Worm (Caenorhabditis elegans) whole organism, mixed stage, embryonic: ENCODE data around the gene dhgd-1.

Experiments used
- M03D4.4 ChIP-seq: sonication (generic microtip); optimal IDR thresholded peaks from 2 replicates; lab custom pipeline; 2017; ENCODE audit warnings: mild to moderate bottlenecking, missing genetic modification characterization, missing compliant biosample characterization
- bed-3 ChIP-seq: fragments of 200-800 bp; sonication (Bioruptor generic); optimal IDR thresholded peaks from 3 replicates; lab custom pipeline; 2018; ENCODE audit warnings: mild to moderate bottlenecking, missing genetic modification characterization, moderate library complexity, missing compliant biosample characterization
- blmp-1 ChIP-seq: fragments of 150-350 bp; optimal IDR thresholded peaks from 2 replicates; lab custom pipeline; 2014; ENCODE audit warnings: missing biosample characterization, missing genetic modification characterization
- ceh-39 ChIP-seq: fragments of 150-350 bp; optimal IDR thresholded peaks from 2 replicates; lab custom pipeline; 2014; ENCODE audit warnings: missing biosample characterization, missing genetic modification characterization
- ceh-43 ChIP-seq: fragments of 200-800 bp; sonication (Bioruptor generic); optimal IDR thresholded peaks from 2 replicates; lab custom pipeline; 2018; ENCODE audit warnings: mild to moderate bottlenecking, missing genetic modification characterization, moderate library complexity, missing compliant biosample characterization
- ceh-83 ChIP-seq: fragments of 200-800 bp; sonication (Bioruptor generic); optimal IDR thresholded peaks from 2 replicates; lab custom pipeline; 2018; ENCODE audit warnings: mild to moderate bottlenecking, missing genetic modification characterization, missing compliant biosample characterization
- ces-1 ChIP-seq: fragments of 150-350 bp; optimal IDR thresholded peaks from 2 replicates; lab custom pipeline; 2014; ENCODE audit warnings: missing biosample characterization, missing genetic modification reagents, missing genetic modification characterization
- drap-1 ChIP-seq: fragments of 200-800 bp; sonication (Bioruptor generic); optimal IDR thresholded peaks from 3 replicates; lab custom pipeline; 2018; ENCODE audit warnings: mild to moderate bottlenecking, missing genetic modification characterization, missing compliant biosample characterization
- elt-1 ChIP-seq: sonication (generic microtip); optimal IDR thresholded peaks from 2 replicates; lab custom pipeline; 2017; ENCODE audit warnings: missing genetic modification characterization, mild to moderate bottlenecking, missing compliant biosample characterization, antibody characterized with exemption, moderate library complexity, borderline replicate concordance; ENCODE audit not compliant: insufficient read depth
- elt-3 ChIP-seq: fragments of 150-350 bp; optimal IDR thresholded peaks from 2 replicates; lab custom pipeline; 2014; ENCODE audit warnings: missing biosample characterization, missing genetic modification characterization
- flh-1 ChIP-seq: fragments of 200-800 bp; sonication (Bioruptor generic); optimal IDR thresholded peaks from 2 replicates; lab custom pipeline; 2018; ENCODE audit warnings: mild to moderate bottlenecking, missing genetic modification characterization, moderate library complexity, missing compliant biosample characterization
- ham-2 ChIP-seq: fragments of 200-800 bp; sonication (Bioruptor generic); optimal IDR thresholded peaks from 2 replicates; lab custom pipeline; 2018; ENCODE audit warnings: mild to moderate bottlenecking, missing genetic modification characterization, missing compliant biosample characterization
- hlh-1 ChIP-seq: fragments of 150-350 bp; optimal IDR thresholded peaks from 2 replicates; lab custom pipeline; 2014; ENCODE audit warnings: missing biosample characterization, missing genetic modification reagents, missing genetic modification characterization
- lin-13 ChIP-seq: fragments of 150-350 bp; optimal IDR thresholded peaks from 2 replicates; lab custom pipeline; 2014; ENCODE audit warnings: missing biosample characterization, missing genetic modification characterization
- lin-32 ChIP-seq: fragments of 200-800 bp; sonication (Bioruptor generic); optimal IDR thresholded peaks from 2 replicates; lab custom pipeline; 2018; ENCODE audit warnings: mild to moderate bottlenecking, missing genetic modification characterization, missing compliant biosample characterization
- lsy-2 ChIP-seq: fragments of 150-350 bp; optimal IDR thresholded peaks from 2 replicates; lab custom pipeline; 2014; ENCODE audit warnings: missing biosample characterization, missing genetic modification characterization
- mab-5 ChIP-seq: fragments of 150-350 bp; optimal IDR thresholded peaks from 2 replicates; lab custom pipeline; 2014; ENCODE audit warnings: missing biosample characterization, missing genetic modification characterization
- mep-1 ChIP-seq: fragments of 150-350 bp; optimal IDR thresholded peaks from 2 replicates; lab custom pipeline; 2017; ENCODE audit warnings: missing biosample characterization, missing genetic modification reagents, missing genetic modification characterization, inconsistent platforms
- mls-2 ChIP-seq: sonication (generic microtip); optimal IDR thresholded peaks from 2 replicates; lab custom pipeline; 2016; ENCODE audit warnings: mild to moderate bottlenecking, missing genetic modification characterization, moderate library complexity, missing compliant biosample characterization
- nhr-12 ChIP-seq: fragments of 150-350 bp; optimal IDR thresholded peaks from 2 replicates; lab custom pipeline; 2014; ENCODE audit warnings: missing biosample characterization, missing genetic modification characterization
- nhr-2 ChIP-seq: fragments of 150-350 bp; optimal IDR thresholded peaks from 2 replicates; lab custom pipeline; 2014; ENCODE audit warnings: missing biosample characterization, missing genetic modification characterization
- nhr-237 ChIP-seq: fragments of 150-350 bp; optimal IDR thresholded peaks from 2 replicates; lab custom pipeline; 2014; ENCODE audit warnings: missing biosample characterization, missing genetic modification characterization
- nhr-28 ChIP-seq: fragments of 150-350 bp; optimal IDR thresholded peaks from 2 replicates; lab custom pipeline; 2014; ENCODE audit warnings: missing biosample characterization, missing genetic modification characterization
- nhr-76 ChIP-seq: sonication (generic microtip); optimal IDR thresholded peaks from 2 replicates; lab custom pipeline; 2017; ENCODE audit warnings: missing biosample characterization, missing genetic modification characterization
- pha-4 ChIP-seq: fragments of 150-350 bp; optimal IDR thresholded peaks from 2 replicates; lab custom pipeline; 2018; ENCODE audit warnings: missing biosample characterization, missing genetic modification reagents, missing genetic modification characterization
- snpc-4 ChIP-seq: fragments of 150-350 bp; optimal IDR thresholded peaks from 2 replicates; lab custom pipeline; 2014; ENCODE audit warnings: missing biosample characterization, missing genetic modification characterization
- sptf-1 ChIP-seq: sonication (generic microtip); optimal IDR thresholded peaks from 2 replicates; lab custom pipeline; 2017; ENCODE audit warnings: mild to moderate bottlenecking, missing genetic modification characterization, moderate library complexity, missing compliant biosample characterization
- tbx-8 ChIP-seq: fragments of 200-800 bp; sonication (Bioruptor generic); optimal IDR thresholded peaks from 2 replicates; lab custom pipeline; 2018; ENCODE audit warnings: mild to moderate bottlenecking, missing genetic modification characterization, moderate library complexity, missing compliant biosample characterization
- unc-120 ChIP-seq: sonication (generic microtip); optimal IDR thresholded peaks from 2 replicates; lab custom pipeline; 2017; ENCODE audit warnings: missing genetic modification characterization, missing compliant biosample characterization; ENCODE audit not compliant: poor library complexity, severe bottlenecking
- unc-39 ChIP-seq: fragments of 150-350 bp; optimal IDR thresholded peaks from 2 replicates; lab custom pipeline; 2014; ENCODE audit warnings: missing biosample characterization, missing genetic modification characterization
- unc-62 ChIP-seq: fragments of 150-350 bp; optimal IDR thresholded peaks from 2 replicates; lab custom pipeline; 2014; ENCODE audit warnings: missing biosample characterization, missing genetic modification reagents, missing genetic modification characterization
- ztf-11 ChIP-seq: fragments of 150-350 bp; optimal IDR thresholded peaks from 2 replicates; lab custom pipeline; 2014; ENCODE audit warnings: missing biosample characterization, missing genetic modification characterization

The dhgd-1 gene

ce11 chrII:11564127-11564526, 12.2 kb upstream of the dhgd-1 start, which contains the start of gene F54D5.15:
Gene F54D5.15, minus strand, starts transcription at chrII:11564227.
- TF ChIP-seq sptf-1 (tag; lab: Kevin White, UChicago) (peak; percentile 60), unc-39 (tag; lab: Kevin White, UChicago) (no peak)

- TF ChIP-seq mep-1 (tag; lab: Kevin White, UChicago) = no peak
- no peak for TF ChIP-seq mab-5 (tag; lab: Kevin White, UChicago)
- TF ChIP-seq lin-13 (tag; lab: Kevin White, UChicago) = no peak
- TF ChIP-seq blmp-1 (tag; lab: Kevin White, UChicago) = no peak
- no peak for TF ChIP-seq flh-1 (GFP tag; lab: Kevin White, UChicago)
- no peak for TF ChIP-seq ceh-43 (GFP tag; lab: Kevin White, UChicago)
- no peak for TF ChIP-seq snpc-4 (tag; lab: Kevin White, UChicago)
- TF ChIP-seq nhr-28 (tag; lab: Kevin White, UChicago) = no peak
- no peak for TF ChIP-seq sptf-1 (tag; lab: Kevin White, UChicago)
- TF ChIP-seq nhr-237 (tag; lab: Kevin White, UChicago) = no peak
- no peak for TF ChIP-seq hlh-1
- TF ChIP-seq lin-32 = no peak
- no peak for TF ChIP-seq unc-120
- TF ChIP-seq drap-1 (GFP tag; lab: Kevin White, UChicago) = no peak
- no peak for TF ChIP-seq ceh-39 (tag; lab: Kevin White, UChicago)
- no peak for TF ChIP-seq unc-62
- TF ChIP-seq M03D4.4 (tag; lab: Kevin White, UChicago) = no peak
Observed at ce11 chrII:11556338-11556737, 4.5 kb upstream of the dhgd-1 start, which contains the start of gene F54D5.17. Gene F54D5.17, plus strand, starts transcription at chrII:11556638.

- TF ChIP-seq hlh-1 = peak; percentile 96
- no peak for TF ChIP-seq elt-3 (tag; lab: Kevin White, UChicago)
- no peak for TF ChIP-seq ceh-43 (GFP tag; lab: Kevin White, UChicago)
- no peak for TF ChIP-seq pha-4 (tag; lab: Kevin White, UChicago)
- TF ChIP-seq lin-32 = no peak
- no peak for TF ChIP-seq nhr-76 (tag; lab: Kevin White, UChicago)
- no peak for TF ChIP-seq lsy-2 (tag; lab: Kevin White, UChicago)
- TF ChIP-seq sptf-1 (tag; lab: Kevin White, UChicago) = peak; percentile 57
- no peak for TF ChIP-seq nhr-2 (tag; lab: Kevin White, UChicago)
- TF ChIP-seq tbx-8 (GFP tag; lab: Kevin White, UChicago) = no peak
- no peak for TF ChIP-seq ceh-39 (tag; lab: Kevin White, UChicago)
Observed at ce11 chrII:11555634-11556033, 3.8 kb upstream of the dhgd-1 start, which contains the start of gene F54D5.24. Gene F54D5.24, plus strand, starts transcription at chrII:11555949.

- no peak for TF ChIP-seq mls-2
- TF ChIP-seq lin-32 = no peak
- no peak for TF ChIP-seq nhr-2 (tag; lab: Kevin White, UChicago)
- TF ChIP-seq mab-5 (tag; lab: Kevin White, UChicago) = no peak
- TF ChIP-seq ham-2 (GFP tag; lab: Kevin White, UChicago) = no peak
- peak; percentile 11 for TF ChIP-seq flh-1 (GFP tag; lab: Kevin White, UChicago)
- peak; percentile 8 for TF ChIP-seq elt-1 (tag; lab: Kevin White, UChicago)
- TF ChIP-seq ztf-11 (tag; lab: Kevin White, UChicago) = no peak
- TF ChIP-seq bed-3 (GFP tag; lab: Kevin White, UChicago) = no peak
- peak; percentile 38 for TF ChIP-seq unc-120
- peak; percentile 3 for TF ChIP-seq nhr-12 (tag; lab: Kevin White, UChicago)
- peak; percentile 9 for TF ChIP-seq M03D4.4 (tag; lab: Kevin White, UChicago)
- TF ChIP-seq lsy-2 (tag; lab: Kevin White, UChicago) = no peak
- TF ChIP-seq blmp-1 (tag; lab: Kevin White, UChicago) = no peak
- TF ChIP-seq ces-1 (GFP tag; lab: Kevin White, UChicago) = peak; percentile 5
- peak; percentile 51 for TF ChIP-seq ceh-43 (GFP tag; lab: Kevin White, UChicago)
- no peak for TF ChIP-seq elt-3 (tag; lab: Kevin White, UChicago)
- TF ChIP-seq lin-13 (tag; lab: Kevin White, UChicago) = no peak
- no peak for TF ChIP-seq ceh-83
- TF ChIP-seq unc-39 (tag; lab: Kevin White, UChicago) = no peak
- TF ChIP-seq nhr-76 (tag; lab: Kevin White, UChicago) = no peak
- TF ChIP-seq hlh-1 = peak; percentile 4
Observed at ce11 chrII:11547254-11547687, 4.6 kb downstream of the dhgd-1 start, which contains the start of gene F54D5.7. Gene F54D5.7, plus strand, starts transcription at chrII:11547517.
